Worm (Caenorhabditis elegans) whole organism, L1 larva: ENCODE measurements around the gene fbxc-21.

ENCODE experiments used
- Y116A8C.19 ChIP-seq: sonication (generic microtip); optimal IDR thresholded peaks from 2 replicates; lab custom pipeline; 2016; ENCODE audit warnings: missing compliant biosample characterization, missing genetic modification characterization, borderline replicate concordance
- aha-1 ChIP-seq: fragments of 150-350 bp; optimal IDR thresholded peaks from 2 replicates; lab custom pipeline; 2014; ENCODE audit warnings: missing biosample characterization, missing genetic modification characterization
- aly-2 ChIP-seq: fragments of 150-350 bp; optimal IDR thresholded peaks from 2 replicates; lab custom pipeline; 2014; ENCODE audit warnings: missing biosample characterization, missing genetic modification characterization
- ama-1 ChIP-seq: fragments of 150-350 bp; optimal IDR thresholded peaks from 2 replicates; lab custom pipeline; 2014
- blmp-1 ChIP-seq: fragments of 150-350 bp; optimal IDR thresholded peaks from 2 replicates; lab custom pipeline; 2014; ENCODE audit warnings: missing biosample characterization, missing genetic modification characterization
- ceh-8 ChIP-seq: fragments of 200-800 bp; sonication (Bioruptor generic); optimal IDR thresholded peaks from 2 replicates; lab custom pipeline; 2018; ENCODE audit warnings: mild to moderate bottlenecking, missing genetic modification characterization, moderate library complexity, missing compliant biosample characterization
- ceh-88 ChIP-seq: fragments of 200-800 bp; sonication (Bioruptor generic); IDR thresholded peaks from 2 replicates; pipeline ENCODE4 v1.3.6; 2022; ENCODE audit warnings: missing genetic modification characterization, missing compliant biosample characterization
- efl-1 ChIP-seq, 4 experiments: fragments of 150-350 bp; optimal IDR thresholded peaks in 3 of 4; peaks in 1 of 4; 1 replicate in 1 of 4; 2 replicates in 3 of 4; lab custom pipeline; 2014; ENCODE audit warnings: missing biosample characterization in 2 of 4, missing genetic modification characterization in 2 of 4, missing genetic modification reagents in 2 of 4
- efl-3 ChIP-seq: fragments of 200-800 bp; sonication (Bioruptor generic); optimal IDR thresholded peaks from 2 replicates; lab custom pipeline; 2018; ENCODE audit warnings: mild to moderate bottlenecking, missing genetic modification characterization, missing compliant biosample characterization
- egl-13 ChIP-seq: sonication (generic microtip); optimal IDR thresholded peaks from 2 replicates; lab custom pipeline; 2016; ENCODE audit warnings: missing genotype, missing genetic modification reagents, missing genetic modification characterization, missing compliant biosample characterization
- elt-2 ChIP-seq: sonication (generic microtip); optimal IDR thresholded peaks from 2 replicates; lab custom pipeline; 2016; ENCODE audit warnings: missing genetic modification characterization, mild to moderate bottlenecking, inconsistent platforms, missing compliant biosample characterization, missing genetic modification reagents
- fos-1 ChIP-seq: fragments of 150-350 bp; optimal IDR thresholded peaks from 2 replicates; lab custom pipeline; 2014; ENCODE audit warnings: missing biosample characterization, missing genetic modification characterization
- hlh-17 ChIP-seq: fragments of 200-800 bp; sonication (Bioruptor generic); optimal IDR thresholded peaks from 2 replicates; lab custom pipeline; 2018; ENCODE audit warnings: missing genetic modification characterization, mild to moderate bottlenecking, missing compliant biosample characterization, moderate library complexity, borderline replicate concordance
- hlh-4 ChIP-seq: sonication (generic microtip); optimal IDR thresholded peaks from 2 replicates; lab custom pipeline; 2016; ENCODE audit warnings: mild to moderate bottlenecking, missing genetic modification characterization, missing compliant biosample characterization
- hpl-2 ChIP-seq: fragments of 150-350 bp; optimal IDR thresholded peaks from 2 replicates; lab custom pipeline; 2014; ENCODE audit warnings: missing biosample characterization, missing genetic modification reagents, missing genetic modification characterization
- irx-1 ChIP-seq: sonication (generic microtip); optimal IDR thresholded peaks from 2 replicates; lab custom pipeline; 2016; ENCODE audit warnings: missing genetic modification characterization, missing compliant biosample characterization
- isw-1 ChIP-seq: fragments of 200-800 bp; sonication (Bioruptor generic); IDR thresholded peaks from 2 replicates; pipeline ENCODE4 v1.3.6; 2022; ENCODE audit warnings: missing genetic modification characterization, missing compliant biosample characterization
- jun-1 ChIP-seq: fragments of 150-350 bp; optimal IDR thresholded peaks from 2 replicates; lab custom pipeline; 2014; ENCODE audit warnings: missing biosample characterization, missing genetic modification reagents, missing genetic modification characterization
- lin-13 ChIP-seq: fragments of 150-350 bp; optimal IDR thresholded peaks from 2 replicates; lab custom pipeline; 2014; ENCODE audit warnings: missing biosample characterization, missing genetic modification reagents, missing genetic modification characterization
- lin-35 ChIP-seq, 2 experiments: fragments of 150-350 bp; optimal IDR thresholded peaks; 2 replicates each; lab custom pipeline; 2014; ENCODE audit warnings: missing biosample characterization in 2 of 2, missing genetic modification characterization in 2 of 2, missing genetic modification reagents in 2 of 2
- lin-39 ChIP-seq: fragments of 150-350 bp; optimal IDR thresholded peaks from 2 replicates; lab custom pipeline; 2014; ENCODE audit warnings: missing biosample characterization, missing genetic modification reagents, missing genetic modification characterization
- mdl-1 ChIP-seq, 2 experiments: fragments of 150-350 bp; optimal IDR thresholded peaks; 2 replicates each; lab custom pipeline; 2014 to 2017; ENCODE audit warnings: missing biosample characterization in 2 of 2, missing genetic modification characterization in 2 of 2, inconsistent platforms in 1 of 2
- mep-1 ChIP-seq: fragments of 150-350 bp; optimal IDR thresholded peaks from 2 replicates; lab custom pipeline; 2014; ENCODE audit warnings: missing biosample characterization, missing genetic modification characterization
- nhr-237 ChIP-seq: fragments of 150-350 bp; optimal IDR thresholded peaks from 2 replicates; lab custom pipeline; 2014; ENCODE audit warnings: missing biosample characterization, missing genetic modification characterization
- nhr-28 ChIP-seq: fragments of 150-350 bp; optimal IDR thresholded peaks from 2 replicates; lab custom pipeline; 2014; ENCODE audit warnings: missing biosample characterization, missing genetic modification characterization
- nhr-71 ChIP-seq: sonication (generic microtip); optimal IDR thresholded peaks from 2 replicates; lab custom pipeline; 2016; ENCODE audit warnings: mild to moderate bottlenecking, missing genetic modification characterization, moderate library complexity, missing compliant biosample characterization
- nhr-76 ChIP-seq: sonication (generic microtip); optimal IDR thresholded peaks from 2 replicates; lab custom pipeline; 2017; ENCODE audit warnings: missing biosample characterization, missing genetic modification characterization
- pag-3 ChIP-seq: sonication (generic microtip); optimal IDR thresholded peaks from 2 replicates; lab custom pipeline; 2017; ENCODE audit warnings: missing genetic modification characterization, mild to moderate bottlenecking, missing compliant biosample characterization, antibody characterized with exemption, borderline replicate concordance; ENCODE audit not compliant: insufficient read depth
- pqm-1 ChIP-seq: sonication (generic microtip); optimal IDR thresholded peaks from 3 replicates; lab custom pipeline; 2017; ENCODE audit warnings: missing biosample characterization, missing genetic modification characterization
- rnt-1 ChIP-seq: sonication (generic microtip); optimal IDR thresholded peaks from 2 replicates; lab custom pipeline; 2016; ENCODE audit warnings: mild to moderate bottlenecking, missing genetic modification characterization, moderate library complexity, missing compliant biosample characterization
- snu-23 ChIP-seq: sonication (generic microtip); optimal IDR thresholded peaks from 2 replicates; lab custom pipeline; 2016; ENCODE audit warnings: missing genetic modification characterization, missing compliant biosample characterization
- unc-98 ChIP-seq: fragments of 200-800 bp; sonication (Bioruptor generic); IDR thresholded peaks from 2 replicates; pipeline ENCODE4 v1.3.6; 2022; ENCODE audit warnings: missing genetic modification characterization, missing compliant biosample characterization
- vab-15 ChIP-seq: sonication (generic microtip); optimal IDR thresholded peaks from 2 replicates; lab custom pipeline; 2017; ENCODE audit warnings: missing genotype, mild to moderate bottlenecking, missing genetic modification characterization, missing compliant biosample characterization
- zag-1 ChIP-seq: fragments of 150-350 bp; optimal IDR thresholded peaks from 2 replicates; lab custom pipeline; 2014; ENCODE audit warnings: missing biosample characterization, missing genetic modification characterization
- ztf-11 ChIP-seq, 2 experiments: sonication (generic microtip); optimal IDR thresholded peaks; 2 replicates each; lab custom pipeline; 2016 to 2017; ENCODE audit warnings: missing genetic modification characterization in 2 of 2, missing biosample characterization in 1 of 2, missing compliant biosample characterization in 1 of 2
- ztf-4 ChIP-seq: fragments of 150-350 bp; optimal IDR thresholded peaks from 2 replicates; lab custom pipeline; 2014; ENCODE audit warnings: missing biosample characterization, missing genetic modification characterization

fbxc-21 gene

ce11 chrII:1679081-1679480 is 13.6 kb downstream of the fbxc-21 start, which contains the start of gene irld-36:
Gene irld-36, plus strand, starts transcription at chrII:1679381.
- TF ChIP-seq efl-3 (GFP tag; lab: Kevin White, UChicago) (no peak), lin-13 (GFP tag; lab: Kevin White, UChicago) (no peak), unc-98 (GFP tag; lab: Robert Waterston, UW) (no peak), efl-1 (optimal IDR thresholded peaks at IDR 0.05; lab: Kevin White, UChicago) (no peak), efl-1 (GFP tag; optimal IDR thresholded peaks at IDR 0.05 in 1 of 2; lab: Kevin White, UChicago) (no peak), ztf-11 (tag; optimal IDR thresholded peaks at IDR 0.05; lab: Kevin White, UChicago) (no peak), irx-1 (no peak), mdl-1 (tag; optimal IDR thresholded peaks at IDR 0.05; lab: Kevin White, UChicago) (no peak), ceh-8 (GFP tag; lab: Kevin White, UChicago) (no peak), ama-1 (lab: Kevin White, UChicago) (no peak), elt-2 (tag; lab: Kevin White, UChicago) (no peak), hpl-2 (GFP tag; lab: Kevin White, UChicago) (no peak), ceh-88 (GFP tag; lab: Robert Waterston, UW) (no peak), nhr-28 (no peak)

DNA sequence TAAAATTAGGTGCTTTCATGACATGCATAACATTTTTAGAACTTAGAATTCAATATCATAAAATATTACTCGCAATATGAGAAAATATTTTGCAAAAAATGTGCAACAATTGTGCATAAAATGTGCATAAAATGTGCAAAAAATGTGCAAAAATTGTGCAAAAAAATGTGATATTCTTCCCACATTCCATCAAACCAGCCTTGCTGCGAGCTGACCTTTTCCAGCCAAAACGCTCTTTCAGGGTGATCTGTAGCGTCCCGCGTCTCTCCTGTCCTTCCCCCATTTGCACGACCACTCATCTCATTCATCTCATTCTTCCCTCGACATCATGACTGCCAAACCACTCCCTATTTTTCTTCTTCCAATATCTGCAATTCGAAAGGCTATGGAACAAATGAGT is 16.6 kb downstream of the fbxc-21 start, which contains the start of gene fbxb-17:
Gene fbxb-17 (plus strand): TSS at position 301 of the 400 bp plus-strand sequence.
- TF ChIP-seq aha-1 (tag; lab: Kevin White, UChicago) (no peak), nhr-237 (tag; lab: Kevin White, UChicago) (no peak), fos-1 (tag; lab: Kevin White, UChicago) (no peak)

ce11 chrII:1672673-1673072 is 20.1 kb downstream of the fbxc-21 start:
- TF ChIP-seq mep-1 (tag; lab: Kevin White, UChicago), result no peak
- no peak for TF ChIP-seq zag-1 (tag; lab: Kevin White, UChicago)
- TF ChIP-seq ztf-11 (tag; optimal IDR thresholded peaks at IDR 0.05; lab: Kevin White, UChicago), result no peak
- TF ChIP-seq rnt-1 (tag; lab: Kevin White, UChicago), result no peak
- no peak for TF ChIP-seq snu-23 (GFP tag; lab: Kevin White, UChicago)
- no peak for TF ChIP-seq lin-39 (tag; lab: Kevin White, UChicago)
- no peak for TF ChIP-seq blmp-1 (tag; lab: Kevin White, UChicago)
- TF ChIP-seq aly-2, result no peak
- no peak for TF ChIP-seq hlh-4 (tag; lab: Kevin White, UChicago)
- TF ChIP-seq jun-1 (tag; lab: Kevin White, UChicago), result no peak
- TF ChIP-seq egl-13, result no peak
- TF ChIP-seq ztf-4, result no peak
- no peak for TF ChIP-seq ceh-88 (GFP tag; lab: Robert Waterston, UW)
- no peak for TF ChIP-seq hlh-17 (GFP tag; lab: Kevin White, UChicago)
- no peak for TF ChIP-seq pqm-1 (tag; lab: Kevin White, UChicago)
- no peak for TF ChIP-seq vab-15 (tag; lab: Kevin White, UChicago)
- no peak for TF ChIP-seq Y116A8C.19 (tag; lab: Kevin White, UChicago)
- TF ChIP-seq nhr-71, result no peak
- TF ChIP-seq lin-35 (GFP tag; optimal IDR thresholded peaks at IDR 0.05; lab: Kevin White, UChicago), result no peak
- no peak for TF ChIP-seq nhr-76 (tag; lab: Kevin White, UChicago)

ce11 chrII:1670985-1671384 is 21.7 kb downstream of the fbxc-21 start:
- no peak for TF ChIP-seq fos-1 (tag; lab: Kevin White, UChicago)
- no peak for TF ChIP-seq pag-3 (tag; lab: Kevin White, UChicago)
- TF ChIP-seq efl-1 (optimal IDR thresholded peaks at IDR 0.05; lab: Kevin White, UChicago), result no peak
- peak in 1 of 2 experiments; percentile 23 for TF ChIP-seq efl-1 (GFP tag; optimal IDR thresholded peaks at IDR 0.05 in 1 of 2; lab: Kevin White, UChicago)
- TF ChIP-seq isw-1, result no peak
- TF ChIP-seq blmp-1 (tag; lab: Kevin White, UChicago), result no peak
